Worm (Caenorhabditis elegans): ENCODE data around the gene ymel-1.

The ymel-1 gene

DNA sequence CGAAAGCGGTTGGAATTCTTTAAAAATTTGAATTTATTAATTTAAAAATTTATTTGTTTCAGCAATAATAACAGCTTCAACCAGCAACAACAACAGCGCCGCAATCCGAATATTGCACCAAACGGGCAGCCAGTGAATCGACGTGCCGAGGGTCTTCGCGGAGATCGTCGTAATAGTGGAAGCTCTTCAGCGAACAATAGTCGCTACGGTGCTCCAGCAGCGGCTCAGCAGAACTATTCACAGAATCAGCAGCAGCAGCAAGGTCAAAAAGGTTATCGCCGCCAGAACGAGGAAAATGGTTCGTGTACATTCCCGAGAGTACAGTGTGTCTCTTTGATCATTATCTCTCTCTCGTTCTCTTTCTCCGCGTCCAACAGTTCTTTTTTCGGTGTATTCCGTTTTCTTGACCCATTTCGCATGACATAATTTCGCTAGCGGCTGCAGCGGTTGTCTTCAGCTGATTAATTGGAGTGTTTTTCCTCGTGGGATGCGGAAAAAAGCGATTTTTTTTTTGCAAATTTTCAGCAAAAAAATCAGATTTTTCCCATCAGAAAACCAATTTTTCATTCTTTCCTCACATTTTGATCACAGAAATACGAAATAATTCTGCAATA lies 47.1 kb downstream of the ymel-1 start:
- TF ChIP-seq unc-3 (GFP tag; conservative IDR thresholded peaks at IDR 0.05), result no peak
- no peak for TF ChIP-seq unc-3 (tag; optimal IDR thresholded peaks at IDR 0.05)
- TF ChIP-seq pros-1 (tag; optimal IDR thresholded peaks at IDR 0.05), result no peak
- no peak for TF ChIP-seq elt-2 (tag; optimal IDR thresholded peaks at IDR 0.05)
- no peak for TF ChIP-seq hlh-15 (tag; optimal IDR thresholded peaks at IDR 0.05)
- no peak for TF ChIP-seq che-1 (tag; optimal IDR thresholded peaks at IDR 0.05)
- TF ChIP-seq gmeb-2 (tag; optimal IDR thresholded peaks at IDR 0.05), result no peak
- no peak for TF ChIP-seq npax-4 (tag; optimal IDR thresholded peaks at IDR 0.05)
- no peak for TF ChIP-seq K02D7.2 (tag; optimal IDR thresholded peaks at IDR 0.05)
- no peak for TF ChIP-seq tbx-7 (tag; optimal IDR thresholded peaks at IDR 0.05)
- TF ChIP-seq mec-3 (tag; optimal IDR thresholded peaks at IDR 0.05; ENCODE audit: borderline replicate concordance), result no peak
- no peak for TF ChIP-seq ceh-24 (tag; optimal IDR thresholded peaks at IDR 0.05)
- TF ChIP-seq zip-5 (tag; optimal IDR thresholded peaks at IDR 0.05), result no peak
- TF ChIP-seq fax-1 (tag; optimal IDR thresholded peaks at IDR 0.05), result no peak
- TF ChIP-seq ref-2 (tag; optimal IDR thresholded peaks at IDR 0.05), result no peak
- no peak for TF ChIP-seq unc-86 (tag; optimal IDR thresholded peaks at IDR 0.05)
- TF ChIP-seq dve-1 (tag; optimal IDR thresholded peaks at IDR 0.05), result no peak
- TF ChIP-seq ceh-34 (tag; optimal IDR thresholded peaks at IDR 0.05), result no peak

DNA sequence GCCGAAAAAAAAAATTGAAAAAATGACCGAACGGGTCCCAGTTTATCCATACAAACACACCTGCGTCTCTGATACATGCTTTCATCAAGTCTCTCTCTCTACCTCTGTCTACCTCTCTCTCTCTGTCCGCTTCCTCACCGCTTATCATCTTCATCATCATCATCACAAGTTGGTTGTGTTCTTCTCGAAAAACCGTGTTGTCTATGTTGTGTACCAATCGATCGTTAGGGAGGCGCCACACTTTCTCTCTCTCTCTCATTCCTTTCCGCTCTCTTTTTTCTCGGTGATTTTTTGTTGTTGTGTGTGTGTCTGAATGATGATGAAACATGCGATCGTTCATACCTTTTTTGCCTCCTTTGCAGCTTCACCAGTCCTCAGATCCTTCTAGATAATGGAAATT lies 47.7 kb downstream of the ymel-1 start:
- TF ChIP-seq ceh-18 (tag; optimal IDR thresholded peaks at IDR 0.05) (peak; percentile 8), nfya-1 (tag; optimal IDR thresholded peaks at IDR 0.05) (peak; percentile 31), hlh-15 (tag; optimal IDR thresholded peaks at IDR 0.05) (no peak)

DNA sequence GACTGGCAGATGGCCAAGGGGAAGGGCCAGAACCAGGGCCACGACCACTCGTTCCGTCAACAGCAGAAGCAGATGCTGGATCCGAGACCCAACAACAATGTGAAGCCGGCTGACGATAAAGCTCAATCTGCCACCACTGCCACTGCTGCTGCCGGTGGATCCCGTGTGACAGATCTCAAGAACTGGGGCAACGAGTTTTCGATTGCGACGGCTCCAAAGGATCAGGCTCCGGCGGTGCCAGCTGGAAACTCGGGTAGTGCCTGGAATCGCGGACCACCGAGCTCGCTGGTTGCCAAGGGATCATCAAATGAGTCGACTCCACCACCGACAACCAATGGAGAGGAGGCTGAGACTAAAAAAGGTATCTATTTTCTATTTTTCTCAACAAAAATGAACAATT lies 48.5 kb downstream of the ymel-1 start:
- TF ChIP-seq sox-2 (GFP tag; IDR thresholded peaks at IDR 0.05), result no peak
- TF ChIP-seq F13H6.1 (tag; optimal IDR thresholded peaks at IDR 0.05), result no peak
- TF ChIP-seq ceh-18 (tag; optimal IDR thresholded peaks at IDR 0.05), result no peak
- TF ChIP-seq T23F11.4 (GFP tag; optimal IDR thresholded peaks at IDR 0.05), result no peak
- TF ChIP-seq unc-86 (tag; optimal IDR thresholded peaks at IDR 0.05), result no peak
- TF ChIP-seq pax-1 (tag; optimal IDR thresholded peaks at IDR 0.05), result no peak
- no peak for TF ChIP-seq sox-4 (tag; optimal IDR thresholded peaks at IDR 0.05)
- no peak for TF ChIP-seq dmd-4 (tag; optimal IDR thresholded peaks at IDR 0.05; ENCODE audit: borderline replicate concordance)
- TF ChIP-seq syd-9 (tag; optimal IDR thresholded peaks at IDR 0.05), result no peak
- no peak for TF ChIP-seq fax-1 (tag; optimal IDR thresholded peaks at IDR 0.05)
- no peak for TF ChIP-seq lim-6 (tag; optimal IDR thresholded peaks at IDR 0.05)
- TF ChIP-seq ahr-1 (tag; optimal IDR thresholded peaks at IDR 0.05), result no peak
- no peak for TF ChIP-seq elt-2 (tag; optimal IDR thresholded peaks at IDR 0.05)

DNA sequence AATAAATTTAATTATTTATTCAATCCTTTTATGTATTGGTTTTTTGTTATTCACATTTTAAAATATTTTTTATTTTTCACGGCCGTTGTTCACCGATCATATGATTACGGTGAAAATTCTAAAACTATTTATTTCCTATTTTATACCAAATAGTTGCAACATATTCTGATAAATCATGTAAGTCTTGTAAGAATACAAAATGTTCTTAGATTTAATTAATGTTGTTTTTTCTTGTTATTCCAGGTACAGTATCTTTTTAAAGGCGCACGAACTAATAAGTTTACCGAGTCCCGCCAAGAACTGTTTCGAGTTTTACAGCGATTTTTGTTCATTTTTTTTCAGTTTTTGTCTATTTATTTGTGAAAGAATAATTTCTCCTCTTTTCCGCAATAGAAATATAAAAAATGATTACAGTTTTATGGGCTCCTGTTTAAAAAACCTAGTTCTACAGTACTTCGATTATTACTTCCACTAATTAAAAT lies 53.7 kb downstream of the ymel-1 start, which contains the start of gene D2045.5:
TSS of gene D2045.5 (minus strand) at position 51 of the 482 bp plus-strand sequence.
- no peak for TF ChIP-seq dve-1 (tag; optimal IDR thresholded peaks at IDR 0.05)
- no peak for TF ChIP-seq pqm-1 (tag; optimal IDR thresholded peaks at IDR 0.05)
- no peak for TF ChIP-seq ceh-34 (tag; optimal IDR thresholded peaks at IDR 0.05)
- no peak for TF ChIP-seq gmeb-2 (tag; optimal IDR thresholded peaks at IDR 0.05)
- TF ChIP-seq fkh-10 (GFP tag; optimal IDR thresholded peaks at IDR 0.05), result no peak
- no peak for TF ChIP-seq ceh-30 (tag; optimal IDR thresholded peaks at IDR 0.05)
- no peak for TF ChIP-seq zip-5 (tag; optimal IDR thresholded peaks at IDR 0.05)
- TF ChIP-seq syd-9 (tag; optimal IDR thresholded peaks at IDR 0.05), result no peak
- no peak for TF ChIP-seq unc-42 (tag; optimal IDR thresholded peaks at IDR 0.05)
- TF ChIP-seq eyg-1 (tag; optimal IDR thresholded peaks at IDR 0.05), result no peak
- no peak for TF ChIP-seq ceh-14 (tag; optimal IDR thresholded peaks at IDR 0.05)
- TF ChIP-seq nhr-232 (tag; optimal IDR thresholded peaks at IDR 0.05), result no peak
- TF ChIP-seq tbx-2 (tag; optimal IDR thresholded peaks at IDR 0.05), result no peak
- TF ChIP-seq hlh-15 (tag; optimal IDR thresholded peaks at IDR 0.05), result no peak
- no peak for TF ChIP-seq madf-2 (tag; optimal IDR thresholded peaks at IDR 0.05)
- no peak for TF ChIP-seq ref-2 (tag; optimal IDR thresholded peaks at IDR 0.05)
- no peak for TF ChIP-seq Y22D7AL.16 (tag; optimal IDR thresholded peaks at IDR 0.05)
- TF ChIP-seq pha-4 (tag; optimal IDR thresholded peaks at IDR 0.05), result no peak
- TF ChIP-seq sdc-2 (tag; optimal IDR thresholded peaks at IDR 0.05), result no peak

All from whole organism, late embryonic.